Worm (Caenorhabditis elegans) whole organism, late embryonic: ENCODE measurements around the gene col-42.

ENCODE experiments used
- K09A11.1 ChIP-seq: sonication (generic microtip); optimal IDR thresholded peaks from 2 replicates; lab custom pipeline; 2017; ENCODE audit warnings: antibody characterized with exemption, mild to moderate bottlenecking, missing genetic modification characterization, missing compliant biosample characterization; ENCODE audit not compliant: insufficient read depth
- ahr-1 ChIP-seq: sonication (generic microtip); optimal IDR thresholded peaks from 2 replicates; lab custom pipeline; 2016; ENCODE audit warnings: missing genetic modification characterization, missing compliant biosample characterization
- ama-1 ChIP-seq: fragments of 150-350 bp; optimal IDR thresholded peaks from 2 replicates; lab custom pipeline; 2014
- ceh-14 ChIP-seq: sonication (generic microtip); optimal IDR thresholded peaks from 2 replicates; lab custom pipeline; 2016; ENCODE audit warnings: missing genotype, missing genetic modification characterization, missing compliant biosample characterization
- ceh-45 ChIP-seq: fragments of 200-800 bp; sonication (Bioruptor generic); IDR thresholded peaks from 2 replicates; pipeline ENCODE4 v1.3.6; 2022; ENCODE audit warnings: missing genetic modification reagents, missing genetic modification characterization, missing compliant biosample characterization
- elt-2 ChIP-seq: sonication (generic microtip); optimal IDR thresholded peaks from 2 replicates; lab custom pipeline; 2016; ENCODE audit warnings: missing genetic modification reagents, missing genetic modification characterization, missing compliant biosample characterization
- fax-1 ChIP-seq: sonication (generic microtip); optimal IDR thresholded peaks from 2 replicates; lab custom pipeline; 2016; ENCODE audit warnings: missing genotype, missing genetic modification characterization, missing compliant biosample characterization
- madf-2 ChIP-seq: sonication (generic microtip); optimal IDR thresholded peaks from 2 replicates; lab custom pipeline; 2017; ENCODE audit warnings: missing genetic modification characterization, missing compliant biosample characterization
- nfya-1 ChIP-seq: sonication (generic microtip); optimal IDR thresholded peaks from 2 replicates; lab custom pipeline; 2017; ENCODE audit warnings: missing genetic modification characterization, mild to moderate bottlenecking, missing compliant biosample characterization, antibody characterized with exemption, moderate library complexity
- pha-4 ChIP-seq: fragments of 150-350 bp; optimal IDR thresholded peaks from 2 replicates; lab custom pipeline; 2018; ENCODE audit warnings: missing biosample characterization, missing genetic modification reagents, missing genetic modification characterization
- sox-2 ChIP-seq: fragments of 200-800 bp; sonication (Bioruptor generic); IDR thresholded peaks from 2 replicates; pipeline ENCODE4 v1.3.6; 2022; ENCODE audit warnings: missing genetic modification reagents, missing genetic modification characterization, missing compliant biosample characterization
- unc-55 ChIP-seq: sonication (generic microtip); optimal IDR thresholded peaks from 2 replicates; lab custom pipeline; 2017; ENCODE audit warnings: missing biosample characterization, missing genetic modification reagents, missing genetic modification characterization

DNA sequence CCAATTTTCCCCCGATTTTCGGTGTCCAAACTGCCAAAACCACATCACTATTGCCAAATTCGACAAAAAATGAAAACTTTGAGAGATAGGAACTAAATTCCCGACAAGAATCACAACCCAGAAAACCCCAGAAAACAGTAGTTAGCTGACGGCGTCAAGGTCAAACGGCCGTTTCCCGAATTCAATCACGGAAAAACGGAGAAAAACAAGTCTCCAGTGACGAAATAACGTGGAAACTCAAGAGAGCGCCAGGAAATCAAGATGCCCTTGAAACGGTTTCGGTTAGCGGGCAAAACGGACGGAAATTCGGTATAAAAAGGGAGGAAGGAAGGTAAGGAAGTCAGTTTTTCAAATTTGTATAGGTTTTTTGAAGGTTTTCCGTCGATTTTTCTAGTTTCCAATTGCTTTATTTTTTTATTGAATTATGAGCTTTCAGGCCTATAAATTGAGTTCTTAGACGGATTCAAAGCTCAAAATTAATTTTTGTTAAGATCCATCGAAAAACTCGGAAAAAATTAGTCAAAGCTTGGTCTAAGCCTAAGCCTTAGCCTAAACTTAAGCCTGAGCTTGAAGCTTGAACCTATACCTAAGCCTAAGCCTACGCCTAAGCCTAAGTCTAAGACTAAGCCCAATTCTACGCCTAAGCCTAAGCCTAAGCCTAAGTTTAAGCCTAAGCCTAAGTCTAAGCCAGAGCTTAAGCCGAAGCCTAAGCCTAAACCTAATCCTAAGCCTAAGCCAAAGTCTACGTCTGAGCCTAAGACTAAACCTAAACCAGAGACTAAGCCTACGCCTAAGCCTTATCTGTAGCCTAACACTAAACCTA lies 529 bp upstream of the col-42 start:
- TF ChIP-seq nfya-1 (tag; lab: Kevin White, UChicago): no peak
- no peak for TF ChIP-seq ahr-1 (tag; lab: Kevin White, UChicago)
- TF ChIP-seq ceh-45 (GFP tag; lab: Robert Waterston, UW): no peak
- no peak for TF ChIP-seq madf-2
- no peak for TF ChIP-seq fax-1 (tag; lab: Kevin White, UChicago)
- TF ChIP-seq unc-55 (GFP tag; lab: Kevin White, UChicago): no peak
- TF ChIP-seq ama-1: no peak
- no peak for TF ChIP-seq pha-4
- TF ChIP-seq K09A11.1: no peak
- TF ChIP-seq elt-2 (tag; lab: Kevin White, UChicago): no peak
- TF ChIP-seq ceh-14 (tag; lab: Kevin White, UChicago): no peak
- TF ChIP-seq sox-2 (GFP tag; lab: Robert Waterston, UW): no peak
